Worm (Caenorhabditis elegans): ENCODE measurements around the gene mmab-1.
"Not testable (repeated sequence)": the region's sequence is repeated elsewhere in the genome, so short reads cannot be mapped to it uniquely, and the experiment has no call there.

ce11 chrIII:4922020-4922419 is at the start of gene mmab-1:
- TF ChIP-seq med-1 (GFP tag; optimal IDR thresholded peaks at IDR 0.05; ENCODE audit: insufficient read depth); T22C8.4 (GFP tag; IDR thresholded peaks at IDR 0.05); flt-1 (GFP tag; IDR thresholded peaks at IDR 0.05); klf-2 (GFP tag; conservative IDR thresholded peaks at IDR 0.05): not testable (repeated sequence)

All from whole organism, midembryonic.